Worm (Caenorhabditis elegans) whole organism, mixed stage, embryonic: ENCODE measurements around the gene sri-24.

Source experiments
- M03D4.4 ChIP-seq: sonication (generic microtip); optimal IDR thresholded peaks from 2 replicates; lab custom pipeline; 2017; ENCODE audit warnings: mild to moderate bottlenecking, missing genetic modification characterization, missing compliant biosample characterization
- blmp-1 ChIP-seq: fragments of 150-350 bp; optimal IDR thresholded peaks from 2 replicates; lab custom pipeline; 2014; ENCODE audit warnings: missing biosample characterization, missing genetic modification characterization
- ceh-83 ChIP-seq: fragments of 200-800 bp; sonication (Bioruptor generic); optimal IDR thresholded peaks from 2 replicates; lab custom pipeline; 2018; ENCODE audit warnings: mild to moderate bottlenecking, missing genetic modification characterization, missing compliant biosample characterization
- lin-32 ChIP-seq: fragments of 200-800 bp; sonication (Bioruptor generic); optimal IDR thresholded peaks from 2 replicates; lab custom pipeline; 2018; ENCODE audit warnings: mild to moderate bottlenecking, missing genetic modification characterization, missing compliant biosample characterization
- mep-1 ChIP-seq: fragments of 150-350 bp; optimal IDR thresholded peaks from 2 replicates; lab custom pipeline; 2017; ENCODE audit warnings: missing biosample characterization, missing genetic modification reagents, missing genetic modification characterization, inconsistent platforms
- nhr-28 ChIP-seq: fragments of 150-350 bp; optimal IDR thresholded peaks from 2 replicates; lab custom pipeline; 2014; ENCODE audit warnings: missing biosample characterization, missing genetic modification characterization
- pha-4 ChIP-seq: fragments of 150-350 bp; optimal IDR thresholded peaks from 2 replicates; lab custom pipeline; 2018; ENCODE audit warnings: missing biosample characterization, missing genetic modification reagents, missing genetic modification characterization
- sem-2 ChIP-seq: fragments of 200-800 bp; sonication (Bioruptor generic); optimal IDR thresholded peaks from 2 replicates; lab custom pipeline; 2018; ENCODE audit warnings: mild to moderate bottlenecking, missing genetic modification characterization, missing compliant biosample characterization
- tbx-8 ChIP-seq: fragments of 200-800 bp; sonication (Bioruptor generic); optimal IDR thresholded peaks from 2 replicates; lab custom pipeline; 2018; ENCODE audit warnings: mild to moderate bottlenecking, missing genetic modification characterization, moderate library complexity, missing compliant biosample characterization
- unc-120 ChIP-seq: sonication (generic microtip); optimal IDR thresholded peaks from 2 replicates; lab custom pipeline; 2017; ENCODE audit warnings: missing genetic modification characterization, missing compliant biosample characterization; ENCODE audit not compliant: poor library complexity, severe bottlenecking

ce11 chrV:15252082-15252481, 40.1 kb downstream of the sri-24 start, which contains the start of gene srbc-76:
- TF ChIP-seq pha-4 (tag; lab: Kevin White, UChicago) (no peak), tbx-8 (GFP tag; lab: Kevin White, UChicago) (no peak), mep-1 (tag; lab: Kevin White, UChicago) (no peak), blmp-1 (no peak), sem-2 (no peak), unc-120 (tag; lab: Kevin White, UChicago) (no peak), nhr-28 (tag; lab: Kevin White, UChicago) (no peak), M03D4.4 (no peak), ceh-83 (no peak), lin-32 (GFP tag; lab: Kevin White, UChicago) (no peak)
